Worm (Caenorhabditis elegans) whole organism, L3 larva: ENCODE results near the gene math-4.

Experiments used
- R02D3.7 ChIP-seq: fragments of 150-350 bp; optimal IDR thresholded peaks from 2 replicates; lab custom pipeline; 2014; ENCODE audit warnings: missing biosample characterization, missing genetic modification characterization
- ZK546.5 ChIP-seq: sonication (generic microtip); optimal IDR thresholded peaks from 2 replicates; lab custom pipeline; 2017; ENCODE audit warnings: missing biosample characterization, missing genetic modification characterization
- ama-1 ChIP-seq: fragments of 150-350 bp; optimal IDR thresholded peaks from 2 replicates; lab custom pipeline; 2018
- ceh-16 ChIP-seq: sonication (generic microtip); optimal IDR thresholded peaks from 2 replicates; lab custom pipeline; 2017; ENCODE audit warnings: missing biosample characterization, missing genetic modification characterization
- ceh-28 ChIP-seq: fragments of 150-350 bp; optimal IDR thresholded peaks from 2 replicates; lab custom pipeline; 2014; ENCODE audit warnings: missing biosample characterization, missing genetic modification reagents, missing genetic modification characterization
- ceh-82 ChIP-seq: fragments of 150-350 bp; optimal IDR thresholded peaks from 2 replicates; lab custom pipeline; 2014; ENCODE audit warnings: missing biosample characterization, missing genetic modification characterization
- ceh-9 ChIP-seq: sonication (generic microtip); optimal IDR thresholded peaks from 2 replicates; lab custom pipeline; 2018; ENCODE audit warnings: missing biosample characterization, missing genetic modification characterization
- daf-12 ChIP-seq: fragments of 150-350 bp; optimal IDR thresholded peaks from 2 replicates; lab custom pipeline; 2014; ENCODE audit warnings: missing biosample characterization, missing genetic modification reagents, missing genetic modification characterization
- egl-27 ChIP-seq: sonication (generic microtip); optimal IDR thresholded peaks from 4 replicates; lab custom pipeline; 2017; ENCODE audit warnings: missing biosample characterization, missing genetic modification reagents, missing genetic modification characterization
- egl-5 ChIP-seq: fragments of 150-350 bp; optimal IDR thresholded peaks from 2 replicates; lab custom pipeline; 2017; ENCODE audit warnings: missing biosample characterization, missing genetic modification reagents, missing genetic modification characterization, inconsistent platforms
- elt-1 ChIP-seq: fragments of 150-350 bp; optimal IDR thresholded peaks from 2 replicates; lab custom pipeline; 2014; ENCODE audit warnings: missing biosample characterization, missing genetic modification characterization
- elt-2 ChIP-seq: sonication (generic microtip); optimal IDR thresholded peaks from 2 replicates; lab custom pipeline; 2016; ENCODE audit warnings: missing genetic modification reagents, mild to moderate bottlenecking, missing genetic modification characterization, missing compliant biosample characterization
- elt-3 ChIP-seq, 3 experiments: fragments of 150-350 bp in 1 of 3; sonication (generic microtip) in 2 of 3; optimal IDR thresholded peaks; 2 replicates in 2 of 3; 4 replicates in 1 of 3; lab custom pipeline; 2014 to 2017; ENCODE audit warnings: missing biosample characterization in 3 of 3, missing genetic modification characterization in 3 of 3
- eor-1 ChIP-seq, 2 experiments: fragments of 150-350 bp; optimal IDR thresholded peaks; 2 replicates each; lab custom pipeline; 2014 to 2018; ENCODE audit warnings: missing biosample characterization in 2 of 2, missing genetic modification characterization in 2 of 2
- fkh-10 ChIP-seq: sonication (generic microtip); optimal IDR thresholded peaks from 2 replicates; lab custom pipeline; 2017; ENCODE audit warnings: missing biosample characterization, missing genetic modification reagents, missing genetic modification characterization
- lin-39 ChIP-seq: fragments of 150-350 bp; optimal IDR thresholded peaks from 2 replicates; lab custom pipeline; 2018; ENCODE audit warnings: missing biosample characterization, missing genetic modification reagents, missing genetic modification characterization
- lsy-12 ChIP-seq: sonication (generic microtip); optimal IDR thresholded peaks from 2 replicates; lab custom pipeline; 2016; ENCODE audit warnings: mild to moderate bottlenecking, missing genetic modification characterization, missing compliant biosample characterization
- mdl-1 ChIP-seq: fragments of 150-350 bp; optimal IDR thresholded peaks from 2 replicates; lab custom pipeline; 2014; ENCODE audit warnings: missing biosample characterization, missing genetic modification characterization
- mml-1 ChIP-seq: fragments of 150-350 bp; sonication (generic microtip); optimal IDR thresholded peaks from 3 replicates; lab custom pipeline; 2014; ENCODE audit warnings: missing biosample characterization, missing genetic modification characterization
- nhr-11 ChIP-seq: fragments of 150-350 bp; optimal IDR thresholded peaks from 2 replicates; lab custom pipeline; 2014; ENCODE audit warnings: missing biosample characterization, missing genetic modification characterization
- nhr-237 ChIP-seq: fragments of 150-350 bp; optimal IDR thresholded peaks from 2 replicates; lab custom pipeline; 2014; ENCODE audit warnings: missing biosample characterization, missing genetic modification characterization
- nhr-25 ChIP-seq: sonication (generic microtip); optimal IDR thresholded peaks from 2 replicates; lab custom pipeline; 2017; ENCODE audit warnings: missing biosample characterization, missing genetic modification characterization
- nhr-28 ChIP-seq: fragments of 150-350 bp; optimal IDR thresholded peaks from 2 replicates; lab custom pipeline; 2014; ENCODE audit warnings: missing biosample characterization, missing genetic modification characterization
- nhr-43 ChIP-seq: sonication (generic microtip); optimal IDR thresholded peaks from 2 replicates; lab custom pipeline; 2016; ENCODE audit warnings: mild to moderate bottlenecking, missing genetic modification characterization, missing compliant biosample characterization; ENCODE audit not compliant: poor library complexity, severe bottlenecking
- nhr-67 ChIP-seq: fragments of 150-350 bp; optimal IDR thresholded peaks from 2 replicates; lab custom pipeline; 2014; ENCODE audit warnings: missing biosample characterization, missing genetic modification characterization
- pha-4 ChIP-seq: fragments of 150-350 bp; optimal IDR thresholded peaks from 2 replicates; lab custom pipeline; 2014; ENCODE audit warnings: missing biosample characterization, missing genetic modification reagents, missing genetic modification characterization
- pqm-1 ChIP-seq: fragments of 150-350 bp; optimal IDR thresholded peaks from 2 replicates; lab custom pipeline; 2017; ENCODE audit warnings: missing biosample characterization, missing genetic modification characterization, inconsistent platforms
- sea-2 ChIP-seq: fragments of 150-350 bp; sonication (generic microtip); optimal IDR thresholded peaks from 4 replicates; lab custom pipeline; 2014; ENCODE audit warnings: missing biosample characterization, missing genetic modification reagents, missing genetic modification characterization
- skn-1 ChIP-seq: fragments of 150-350 bp; optimal IDR thresholded peaks from 2 replicates; lab custom pipeline; 2014; ENCODE audit warnings: missing biosample characterization, missing genetic modification characterization
- snpc-4 ChIP-seq: fragments of 150-350 bp; optimal IDR thresholded peaks from 2 replicates; lab custom pipeline; 2014; ENCODE audit warnings: missing biosample characterization, missing genetic modification characterization
- tbx-2 ChIP-seq: sonication (generic microtip); optimal IDR thresholded peaks from 2 replicates; lab custom pipeline; 2016; ENCODE audit warnings: mild to moderate bottlenecking, missing genetic modification characterization, missing compliant biosample characterization
- unc-39 ChIP-seq: sonication (generic microtip); optimal IDR thresholded peaks from 4 replicates; lab custom pipeline; 2017; ENCODE audit warnings: missing biosample characterization, missing genetic modification characterization
- ztf-4 ChIP-seq: fragments of 150-350 bp; optimal IDR thresholded peaks from 2 replicates; lab custom pipeline; 2014; ENCODE audit warnings: missing biosample characterization, missing genetic modification characterization

The math-4 gene

ce11 chrII:1771347-1771746 lies 11.0 kb downstream of the math-4 start, which contains the start of gene math-26:
math-26 (plus strand) TSS chrII:1771647.
- TF ChIP-seq elt-2 (tag; lab: Kevin White, UChicago): peak; percentile 21

ce11 chrII:1767458-1767857 lies 14.9 kb downstream of the math-4 start:
- TF ChIP-seq pqm-1: peak; percentile 39
- TF ChIP-seq elt-2 (tag; lab: Kevin White, UChicago): peak; percentile 75

ce11 chrII:1766715-1767114 lies 15.7 kb downstream of the math-4 start:
- TF ChIP-seq eor-1 (tag; optimal IDR thresholded peaks at IDR 0.05; lab: Kevin White, UChicago) (no peak), nhr-237 (tag; lab: Kevin White, UChicago) (no peak), sea-2 (no peak), mdl-1 (tag; lab: Kevin White, UChicago) (no peak), nhr-25 (tag; lab: Kevin White, UChicago) (no peak), ceh-28 (no peak), lin-39 (tag; lab: Kevin White, UChicago) (no peak), fkh-10 (GFP tag; lab: Kevin White, UChicago) (no peak), snpc-4 (tag; lab: Kevin White, UChicago) (no peak), unc-39 (tag; lab: Kevin White, UChicago) (no peak), pqm-1 (no peak), elt-1 (tag; lab: Kevin White, UChicago) (no peak), R02D3.7 (tag; lab: Kevin White, UChicago) (no peak), elt-2 (tag; lab: Kevin White, UChicago) (no peak), nhr-67 (tag; lab: Kevin White, UChicago) (no peak), mml-1 (tag; lab: Kevin White, UChicago) (no peak), ztf-4 (tag; lab: Kevin White, UChicago) (no peak), elt-3 (tag; optimal IDR thresholded peaks at IDR 0.05; lab: Kevin White, UChicago) (no peak), tbx-2 (tag; lab: Kevin White, UChicago) (no peak), daf-12 (tag; lab: Kevin White, UChicago) (no peak)

- TF ChIP-seq nhr-43 (tag; lab: Kevin White, UChicago): no peak
- no peak for TF ChIP-seq nhr-11 (tag; lab: Kevin White, UChicago)
- no peak for TF ChIP-seq nhr-28
- TF ChIP-seq ceh-16 (tag; lab: Kevin White, UChicago): no peak
- TF ChIP-seq elt-3 (tag; optimal IDR thresholded peaks at IDR 0.05; lab: Kevin White, UChicago): no peak
- TF ChIP-seq ceh-82 (tag; lab: Kevin White, UChicago): no peak
- no peak for TF ChIP-seq ceh-28
- TF ChIP-seq fkh-10 (GFP tag; lab: Kevin White, UChicago): no peak
- no peak for TF ChIP-seq ZK546.5
- no peak for TF ChIP-seq lsy-12 (tag; lab: Kevin White, UChicago)
- TF ChIP-seq nhr-25 (tag; lab: Kevin White, UChicago): no peak
- no peak for TF ChIP-seq tbx-2 (tag; lab: Kevin White, UChicago)
- TF ChIP-seq egl-5: no peak
- no peak for TF ChIP-seq ztf-4 (tag; lab: Kevin White, UChicago)
- TF ChIP-seq ama-1 (lab: Kevin White, UChicago): no peak
- no peak for TF ChIP-seq nhr-67 (tag; lab: Kevin White, UChicago)
- no peak for TF ChIP-seq ceh-9
- no peak for TF ChIP-seq mdl-1 (tag; lab: Kevin White, UChicago)
- TF ChIP-seq mml-1 (tag; lab: Kevin White, UChicago): no peak
Observed at ce11 chrII:1763072-1763471, 19.3 kb downstream of the math-4 start, which contains the start of gene math-28. math-28 (plus strand) TSS chrII:1763372.

- TF ChIP-seq egl-27 (tag; lab: Kevin White, UChicago) (no peak), pha-4 (tag; lab: Kevin White, UChicago) (no peak), mdl-1 (tag; lab: Kevin White, UChicago) (no peak), skn-1 (tag; lab: Kevin White, UChicago) (no peak), nhr-67 (tag; lab: Kevin White, UChicago) (no peak), nhr-28 (no peak), tbx-2 (tag; lab: Kevin White, UChicago) (no peak)
- TF ChIP-seq, all 47 proteins: peak for 0
Observed at ce11 chrII:1761564-1761963, 20.8 kb downstream of the math-4 start, which contains the start of gene F36H5.4. F36H5.4 (plus strand) TSS chrII:1761864.
